Worm (Caenorhabditis elegans) whole organism, L2 larva: Measurements from ENCODE around the gene clec-26.

Experiments used
- R02D3.7 ChIP-seq: fragments of 150-350 bp; optimal IDR thresholded peaks from 2 replicates; lab custom pipeline; 2014; ENCODE audit warnings: missing biosample characterization, missing genetic modification characterization
- alr-1 ChIP-seq: fragments of 150-350 bp; optimal IDR thresholded peaks from 2 replicates; lab custom pipeline; 2014; ENCODE audit warnings: missing biosample characterization, missing genetic modification characterization
- aly-2 ChIP-seq: fragments of 150-350 bp; optimal IDR thresholded peaks from 2 replicates; lab custom pipeline; 2014; ENCODE audit warnings: missing biosample characterization, missing genetic modification characterization
- ama-1 ChIP-seq: fragments of 150-350 bp; optimal IDR thresholded peaks from 2 replicates; lab custom pipeline; 2018; ENCODE audit warnings: inconsistent platforms
- blmp-1 ChIP-seq: sonication (generic microtip); optimal IDR thresholded peaks from 2 replicates; lab custom pipeline; 2017; ENCODE audit warnings: missing genetic modification characterization, mild to moderate bottlenecking, missing compliant biosample characterization, antibody characterized with exemption, moderate library complexity; ENCODE audit not compliant: insufficient read depth
- crh-2 ChIP-seq: sonication (generic microtip); optimal IDR thresholded peaks from 2 replicates; lab custom pipeline; 2017; ENCODE audit warnings: missing biosample characterization, missing genetic modification characterization
- dmd-4 ChIP-seq: sonication (generic microtip); optimal IDR thresholded peaks from 2 replicates; lab custom pipeline; 2017; ENCODE audit warnings: missing biosample characterization, missing genetic modification characterization
- egl-27 ChIP-seq: sonication (generic microtip); optimal IDR thresholded peaks from 3 replicates; lab custom pipeline; 2017; ENCODE audit warnings: missing biosample characterization, missing genetic modification reagents, missing genetic modification characterization
- elt-1 ChIP-seq: fragments of 150-350 bp; optimal IDR thresholded peaks from 2 replicates; lab custom pipeline; 2014; ENCODE audit warnings: missing biosample characterization, missing genetic modification characterization
- elt-3 ChIP-seq: sonication (generic microtip); optimal IDR thresholded peaks from 2 replicates; lab custom pipeline; 2017; ENCODE audit warnings: missing biosample characterization, missing genetic modification characterization
- fos-1 ChIP-seq: fragments of 150-350 bp; optimal IDR thresholded peaks from 2 replicates; lab custom pipeline; 2014; ENCODE audit warnings: missing biosample characterization, missing genetic modification characterization
- lin-13 ChIP-seq: fragments of 150-350 bp; optimal IDR thresholded peaks from 2 replicates; lab custom pipeline; 2014; ENCODE audit warnings: missing biosample characterization, missing genetic modification reagents, missing genetic modification characterization
- lin-39 ChIP-seq: fragments of 150-350 bp; optimal IDR thresholded peaks from 2 replicates; lab custom pipeline; 2014; ENCODE audit warnings: missing biosample characterization, missing genetic modification reagents, missing genetic modification characterization
- lsy-2 ChIP-seq, 2 experiments: fragments of 150-350 bp in 1 of 2; sonication (generic microtip) in 1 of 2; optimal IDR thresholded peaks; 2 replicates each; lab custom pipeline; 2014 to 2017; ENCODE audit warnings: missing biosample characterization in 2 of 2, missing genetic modification characterization in 2 of 2
- mbf-1 ChIP-seq: sonication (generic microtip); optimal IDR thresholded peaks from 2 replicates; lab custom pipeline; 2017; ENCODE audit warnings: missing biosample characterization, missing genetic modification characterization
- mdl-1 ChIP-seq, 2 experiments: fragments of 150-350 bp in 1 of 2; sonication (generic microtip) in 1 of 2; optimal IDR thresholded peaks; 2 replicates each; lab custom pipeline; 2017; ENCODE audit warnings: missing biosample characterization in 2 of 2, missing genetic modification characterization in 2 of 2
- nhr-10 ChIP-seq: sonication (generic microtip); optimal IDR thresholded peaks from 2 replicates; lab custom pipeline; 2017; ENCODE audit warnings: missing biosample characterization, missing genetic modification characterization
- nhr-12 ChIP-seq: fragments of 150-350 bp; optimal IDR thresholded peaks from 2 replicates; lab custom pipeline; 2014; ENCODE audit warnings: missing biosample characterization, missing genetic modification characterization
- nhr-21 ChIP-seq: fragments of 150-350 bp; optimal IDR thresholded peaks from 2 replicates; lab custom pipeline; 2014; ENCODE audit warnings: missing biosample characterization, missing genetic modification characterization
- nhr-23 ChIP-seq: fragments of 150-350 bp; optimal IDR thresholded peaks from 2 replicates; lab custom pipeline; 2014; ENCODE audit warnings: missing biosample characterization, missing genetic modification reagents, missing genetic modification characterization
- nhr-6 ChIP-seq: fragments of 150-350 bp; optimal IDR thresholded peaks from 2 replicates; lab custom pipeline; 2014; ENCODE audit warnings: missing biosample characterization, missing genetic modification characterization
- nhr-77 ChIP-seq: fragments of 150-350 bp; optimal IDR thresholded peaks from 2 replicates; lab custom pipeline; 2014; ENCODE audit warnings: missing biosample characterization, missing genetic modification characterization
- sem-4 ChIP-seq: fragments of 150-350 bp; optimal IDR thresholded peaks from 2 replicates; lab custom pipeline; 2014; ENCODE audit warnings: missing biosample characterization, missing genetic modification reagents, missing genetic modification characterization
- skn-1 ChIP-seq: sonication (generic microtip); optimal IDR thresholded peaks from 2 replicates; lab custom pipeline; 2017; ENCODE audit warnings: missing biosample characterization, missing genetic modification characterization
- sma-3 ChIP-seq: sonication (generic microtip); optimal IDR thresholded peaks from 2 replicates; lab custom pipeline; 2016; ENCODE audit warnings: missing genetic modification reagents, missing genetic modification characterization, missing compliant biosample characterization
- sma-9 ChIP-seq, 2 experiments: fragments of 150-350 bp in 1 of 2; sonication (generic microtip) in 1 of 2; optimal IDR thresholded peaks; 2 replicates each; lab custom pipeline; 2014 to 2016; ENCODE audit warnings: missing genetic modification characterization in 2 of 2, mild to moderate bottlenecking in 1 of 2, missing biosample characterization in 1 of 2, missing compliant biosample characterization in 1 of 2, missing genetic modification reagents in 1 of 2, moderate library complexity in 1 of 2
- snpc-4 ChIP-seq: fragments of 150-350 bp; optimal IDR thresholded peaks from 2 replicates; lab custom pipeline; 2014; ENCODE audit warnings: missing biosample characterization, missing genetic modification characterization
- unc-62 ChIP-seq: fragments of 150-350 bp; optimal IDR thresholded peaks from 2 replicates; lab custom pipeline; 2014; ENCODE audit warnings: missing biosample characterization, missing genetic modification reagents, missing genetic modification characterization
- zag-1 ChIP-seq: fragments of 150-350 bp; optimal IDR thresholded peaks from 2 replicates; lab custom pipeline; 2014; ENCODE audit warnings: missing biosample characterization, missing genetic modification characterization
- ztf-11 ChIP-seq: sonication (generic microtip); optimal IDR thresholded peaks from 2 replicates; lab custom pipeline; 2017; ENCODE audit warnings: missing biosample characterization, missing genetic modification characterization
- ztf-4 ChIP-seq: fragments of 150-350 bp; optimal IDR thresholded peaks from 2 replicates; lab custom pipeline; 2014; ENCODE audit warnings: missing biosample characterization, missing genetic modification characterization

The clec-26 gene

DNA sequence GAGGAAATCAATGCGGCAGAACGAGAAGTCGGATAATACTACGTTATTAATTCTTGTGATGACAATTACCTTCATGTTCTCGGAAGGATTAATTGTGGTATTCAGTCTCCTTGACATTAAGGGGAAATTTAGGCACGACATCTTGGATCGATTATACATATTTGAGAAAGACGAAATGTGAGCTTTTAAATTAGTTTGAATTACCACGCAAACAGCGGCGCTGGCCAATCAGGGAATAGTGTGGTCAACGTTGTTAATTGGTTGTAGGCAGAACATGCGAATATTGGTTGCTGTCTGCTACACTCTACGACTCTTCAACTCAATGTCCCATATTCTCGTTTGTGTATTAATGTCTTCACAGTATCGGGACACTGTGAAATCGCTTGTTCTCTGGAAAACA, 26.6 kb downstream of the clec-26 start, which contains the start of gene F49A5.10:
F49A5.10 (plus strand) TSS at position 301 of the 400 bp plus-strand sequence.
- no peak for TF ChIP-seq mbf-1
- no peak for TF ChIP-seq ama-1 (lab: Kevin White, UChicago)
- TF ChIP-seq sma-9 (GFP tag; optimal IDR thresholded peaks at IDR 0.05; lab: Kevin White, UChicago) = no peak
- no peak for TF ChIP-seq sma-9 (tag; optimal IDR thresholded peaks at IDR 0.05; lab: Kevin White, UChicago)
- TF ChIP-seq R02D3.7 (tag; lab: Kevin White, UChicago) = no peak
- TF ChIP-seq lsy-2 (tag; optimal IDR thresholded peaks at IDR 0.05; lab: Kevin White, UChicago) = no peak
- no peak for TF ChIP-seq unc-62 (GFP tag; lab: Kevin White, UChicago)
- no peak for TF ChIP-seq nhr-12 (tag; lab: Kevin White, UChicago)
- no peak for TF ChIP-seq skn-1
- TF ChIP-seq nhr-77 (tag; lab: Kevin White, UChicago) = no peak
- TF ChIP-seq zag-1 (tag; lab: Kevin White, UChicago) = no peak
- TF ChIP-seq fos-1 = no peak

DNA sequence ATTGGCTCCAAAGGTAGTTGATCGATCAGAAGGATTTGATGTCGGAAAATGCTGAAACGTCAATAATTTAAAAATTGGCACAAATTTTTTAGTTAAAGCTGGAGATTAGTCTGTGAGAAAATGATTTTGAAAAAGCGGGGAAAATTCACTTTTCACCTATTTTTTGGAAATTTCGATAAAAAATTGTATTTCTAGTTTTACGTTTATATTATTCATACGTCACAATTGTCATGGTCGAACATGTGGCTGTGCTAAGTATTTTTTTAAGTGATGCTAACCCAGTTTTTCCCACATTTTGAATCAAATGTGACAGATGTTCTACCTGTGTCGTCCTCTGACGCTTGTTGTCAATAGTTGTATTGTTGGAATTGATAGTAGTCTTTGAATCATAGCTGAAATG, 31.1 kb downstream of the clec-26 start:
- TF ChIP-seq mdl-1 (tag; optimal IDR thresholded peaks at IDR 0.05; lab: Kevin White, UChicago) (no peak), elt-1 (tag; lab: Kevin White, UChicago) (no peak), skn-1 (no peak), R02D3.7 (tag; lab: Kevin White, UChicago) (no peak), nhr-23 (tag; lab: Kevin White, UChicago) (no peak), egl-27 (tag; lab: Kevin White, UChicago) (no peak), nhr-6 (tag; lab: Kevin White, UChicago) (no peak)
- TF ChIP-seq, all 48 proteins: peak for 0

DNA sequence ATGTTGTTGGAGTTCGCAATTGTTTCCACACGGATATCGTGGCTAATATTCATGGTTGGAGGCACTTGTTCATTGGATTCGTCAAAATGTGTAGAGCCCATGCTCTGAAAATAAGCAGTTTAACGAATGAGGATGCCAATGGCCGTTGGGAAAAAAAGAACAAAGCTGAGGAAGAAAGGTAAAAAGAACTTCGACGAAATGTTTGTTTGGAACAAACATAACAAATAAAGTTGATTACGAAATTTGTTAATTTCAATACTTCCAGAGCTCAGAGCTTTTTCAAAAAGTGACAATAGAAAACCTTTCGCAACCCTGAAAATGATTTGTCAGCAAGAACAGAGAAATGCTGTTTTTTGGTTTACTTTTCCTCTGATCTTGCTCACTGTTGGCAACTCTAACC, 31.6 kb downstream of the clec-26 start, which contains the start of gene F09C6.3:
F09C6.3 (minus strand) TSS at position 101 of the 400 bp plus-strand sequence.
- no peak for TF ChIP-seq R02D3.7 (tag; lab: Kevin White, UChicago)
- no peak for TF ChIP-seq zag-1 (tag; lab: Kevin White, UChicago)
- no peak for TF ChIP-seq nhr-10 (tag; lab: Kevin White, UChicago)
- TF ChIP-seq ztf-11 = no peak
- no peak for TF ChIP-seq crh-2
- TF ChIP-seq ama-1 (lab: Kevin White, UChicago) = no peak

DNA sequence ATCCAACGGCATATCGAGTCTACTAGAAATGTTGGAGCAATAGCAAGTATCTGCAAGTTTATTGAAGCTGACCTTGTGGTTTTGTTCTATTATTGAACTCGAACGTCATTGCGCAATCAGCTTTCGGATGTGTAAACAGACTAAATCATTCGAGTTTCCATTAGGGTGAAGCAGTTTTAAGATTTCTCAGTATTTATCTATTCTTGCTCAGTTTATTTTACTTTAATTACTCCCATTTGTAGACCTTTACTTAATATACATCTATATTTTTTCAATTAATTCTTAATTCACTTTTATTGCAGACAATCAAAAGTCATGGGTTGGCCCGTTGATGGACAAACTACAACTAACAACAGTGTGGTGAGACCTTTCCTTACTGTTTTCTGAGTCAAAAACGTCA, 32.3 kb downstream of the clec-26 start, which contains the start of gene F09C6.14:
F09C6.14 (plus strand) TSS at position 301 of the 400 bp plus-strand sequence.
- no peak for TF ChIP-seq mdl-1 (tag; optimal IDR thresholded peaks at IDR 0.05; lab: Kevin White, UChicago)
- no peak for TF ChIP-seq ama-1 (lab: Kevin White, UChicago)
- TF ChIP-seq nhr-77 (tag; lab: Kevin White, UChicago) = no peak
- TF ChIP-seq, all 48 proteins: peak for 0

DNA sequence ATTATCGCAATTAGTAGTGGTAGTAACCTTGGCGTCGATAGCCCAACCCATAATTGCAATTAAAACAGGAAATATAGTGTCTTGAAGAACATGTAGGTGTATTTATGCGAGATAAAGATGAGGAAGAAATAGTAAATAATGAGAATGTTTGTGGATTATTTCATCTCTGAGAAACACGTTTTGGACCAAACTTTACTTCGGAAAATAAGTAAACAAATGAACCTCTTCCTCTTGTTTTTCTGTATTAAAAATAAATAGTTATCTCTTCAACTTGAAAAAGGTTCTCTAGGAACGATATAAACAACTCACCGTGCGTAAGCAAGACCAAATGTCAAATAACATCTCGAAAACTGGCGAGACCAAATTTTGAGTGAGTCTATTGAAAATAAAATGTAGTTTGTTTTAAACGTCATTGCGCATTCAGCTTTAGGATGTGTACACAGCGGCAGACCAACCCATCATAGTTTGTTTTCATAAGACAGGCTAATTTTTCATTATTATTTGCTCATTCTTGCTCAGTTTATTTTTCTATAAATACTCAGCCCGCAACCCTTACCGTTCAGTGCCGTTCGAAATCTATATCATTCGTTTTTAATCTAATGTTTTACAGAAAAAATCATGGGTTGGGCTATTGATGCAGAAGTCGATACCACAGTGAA, 34.0 kb downstream of the clec-26 start, which contains the start of the genes F09C6.11 and F09C6.12:
F09C6.11 (minus strand) TSS at position 51 of the 659 bp plus-strand sequence.
F09C6.12 (plus strand) TSS at position 609 of the 659 bp plus-strand sequence.
- no peak for TF ChIP-seq nhr-21 (tag; lab: Kevin White, UChicago)

DNA sequence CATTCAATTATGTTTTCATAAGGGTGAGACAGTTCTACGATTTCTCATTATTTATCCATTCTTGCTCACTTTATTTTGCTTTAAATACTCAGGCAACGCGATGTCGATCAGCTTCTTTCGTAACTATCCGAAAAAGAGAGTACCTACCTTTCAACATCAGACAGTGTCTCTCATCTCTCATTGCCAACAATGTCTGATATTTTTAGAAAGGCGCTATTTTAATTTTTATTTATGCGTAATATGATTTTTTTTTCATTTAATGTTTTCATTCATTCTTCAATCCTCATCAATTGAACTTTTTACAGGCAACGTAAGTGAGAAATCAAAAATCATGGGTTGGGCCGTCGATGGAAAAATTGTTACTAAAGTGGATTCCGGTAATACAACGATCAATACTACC, 36.3 kb downstream of the clec-26 start, which contains the start of gene F09C6.13:
F09C6.13 (plus strand) TSS at position 301 of the 400 bp plus-strand sequence.
- TF ChIP-seq nhr-23 (tag; lab: Kevin White, UChicago) (no peak), lin-13 (GFP tag; lab: Kevin White, UChicago) (no peak), dmd-4 (no peak), alr-1 (tag; lab: Kevin White, UChicago) (no peak), nhr-21 (tag; lab: Kevin White, UChicago) (no peak), lin-39 (tag; lab: Kevin White, UChicago) (no peak), unc-62 (GFP tag; lab: Kevin White, UChicago) (no peak), sem-4 (tag; lab: Kevin White, UChicago) (no peak), ztf-4 (tag; lab: Kevin White, UChicago) (no peak), sma-3 (no peak), snpc-4 (tag; lab: Kevin White, UChicago) (no peak), nhr-77 (tag; lab: Kevin White, UChicago) (no peak), blmp-1 (no peak), nhr-6 (tag; lab: Kevin White, UChicago) (no peak), elt-3 (tag; lab: Kevin White, UChicago) (no peak), aly-2 (tag; lab: Kevin White, UChicago) (no peak), ama-1 (lab: Kevin White, UChicago) (no peak), egl-27 (tag; lab: Kevin White, UChicago) (no peak), sma-9 (GFP tag; optimal IDR thresholded peaks at IDR 0.05; lab: Kevin White, UChicago) (no peak), sma-9 (tag; optimal IDR thresholded peaks at IDR 0.05; lab: Kevin White, UChicago) (no peak)
